Worm (Caenorhabditis elegans): Measurements from ENCODE around the gene F13A2.3.

- TF ChIP-seq him-1 (tag; optimal IDR thresholded peaks at IDR 0.05) (no peak), W03F9.2 (tag; optimal IDR thresholded peaks at IDR 0.05) (no peak), dao-5 (tag; optimal IDR thresholded peaks at IDR 0.05) (no peak)
Observed at ce11 chrV:4387402-4387801, 8.8 kb downstream of the F13A2.3 start, which contains the start of gene F13A2.9.

All from whole organism, L4/young adult.